Worm (Caenorhabditis elegans) whole organism, late embryonic: ENCODE data around the gene fbxc-12.

Source experiments
- C08G9.2 ChIP-seq: sonication (generic microtip); optimal IDR thresholded peaks from 2 replicates; lab custom pipeline; 2016; ENCODE audit warnings: mild to moderate bottlenecking, missing genetic modification characterization, moderate library complexity, missing compliant biosample characterization
- C38D4.7 ChIP-seq: fragments of 200-800 bp; sonication (Bioruptor generic); optimal IDR thresholded peaks from 2 replicates; lab custom pipeline; 2018; ENCODE audit warnings: mild to moderate bottlenecking, missing genetic modification characterization, moderate library complexity, missing compliant biosample characterization
- K02D7.2 ChIP-seq: sonication (generic microtip); optimal IDR thresholded peaks from 2 replicates; lab custom pipeline; 2017; ENCODE audit warnings: mild to moderate bottlenecking, missing genetic modification characterization, missing compliant biosample characterization
- K09A11.1 ChIP-seq: sonication (generic microtip); optimal IDR thresholded peaks from 2 replicates; lab custom pipeline; 2017; ENCODE audit warnings: antibody characterized with exemption, mild to moderate bottlenecking, missing genetic modification characterization, missing compliant biosample characterization; ENCODE audit not compliant: insufficient read depth
- T23F11.4 ChIP-seq: fragments of 200-800 bp; sonication (Bioruptor generic); optimal IDR thresholded peaks from 2 replicates; lab custom pipeline; 2018; ENCODE audit warnings: mild to moderate bottlenecking, missing genetic modification characterization, missing compliant biosample characterization
- ahr-1 ChIP-seq: sonication (generic microtip); optimal IDR thresholded peaks from 2 replicates; lab custom pipeline; 2016; ENCODE audit warnings: missing genetic modification characterization, missing compliant biosample characterization
- ceh-14 ChIP-seq: sonication (generic microtip); optimal IDR thresholded peaks from 2 replicates; lab custom pipeline; 2016; ENCODE audit warnings: missing genotype, missing genetic modification characterization, missing compliant biosample characterization
- ceh-24 ChIP-seq: sonication (generic microtip); optimal IDR thresholded peaks from 2 replicates; lab custom pipeline; 2016; ENCODE audit warnings: mild to moderate bottlenecking, missing genetic modification characterization, missing compliant biosample characterization
- ceh-31 ChIP-seq: sonication (generic microtip); optimal IDR thresholded peaks from 2 replicates; lab custom pipeline; 2016; ENCODE audit warnings: missing genetic modification characterization, missing compliant biosample characterization
- ceh-45 ChIP-seq: fragments of 200-800 bp; sonication (Bioruptor generic); IDR thresholded peaks from 2 replicates; pipeline ENCODE4 v1.3.6; 2022; ENCODE audit warnings: missing genetic modification reagents, missing genetic modification characterization, missing compliant biosample characterization
- ceh-48 ChIP-seq: sonication (generic microtip); optimal IDR thresholded peaks from 2 replicates; lab custom pipeline; 2016; ENCODE audit warnings: missing genetic modification characterization, inconsistent platforms, missing compliant biosample characterization
- che-1 ChIP-seq: sonication (generic microtip); optimal IDR thresholded peaks from 2 replicates; lab custom pipeline; 2016; ENCODE audit warnings: mild to moderate bottlenecking, missing genetic modification characterization, missing compliant biosample characterization
- dve-1 ChIP-seq: sonication (generic microtip); optimal IDR thresholded peaks from 2 replicates; lab custom pipeline; 2017; ENCODE audit warnings: antibody characterized with exemption, mild to moderate bottlenecking, missing genetic modification characterization, missing compliant biosample characterization
- fax-1 ChIP-seq: sonication (generic microtip); optimal IDR thresholded peaks from 2 replicates; lab custom pipeline; 2016; ENCODE audit warnings: missing genotype, missing genetic modification characterization, missing compliant biosample characterization
- gmeb-2 ChIP-seq: sonication (generic microtip); optimal IDR thresholded peaks from 2 replicates; lab custom pipeline; 2016; ENCODE audit warnings: missing genetic modification characterization, inconsistent platforms, missing compliant biosample characterization
- hlh-13 ChIP-seq: fragments of 200-800 bp; sonication (Bioruptor generic); optimal IDR thresholded peaks from 2 replicates; lab custom pipeline; 2018; ENCODE audit warnings: mild to moderate bottlenecking, missing genetic modification characterization, missing compliant biosample characterization
- hlh-15 ChIP-seq: sonication (generic microtip); optimal IDR thresholded peaks from 2 replicates; lab custom pipeline; 2016; ENCODE audit warnings: missing genetic modification characterization, missing compliant biosample characterization
- hlh-6 ChIP-seq: sonication (generic microtip); optimal IDR thresholded peaks from 2 replicates; lab custom pipeline; 2016; ENCODE audit warnings: missing genotype, missing genetic modification characterization, missing compliant biosample characterization
- lin-11 ChIP-seq: fragments of 200-800 bp; sonication (Bioruptor generic); optimal IDR thresholded peaks from 2 replicates; lab custom pipeline; 2018; ENCODE audit warnings: mild to moderate bottlenecking, missing genetic modification characterization, missing compliant biosample characterization
- madf-2 ChIP-seq: sonication (generic microtip); optimal IDR thresholded peaks from 2 replicates; lab custom pipeline; 2017; ENCODE audit warnings: missing genetic modification characterization, missing compliant biosample characterization
- nhr-11 ChIP-seq: fragments of 150-350 bp; optimal IDR thresholded peaks from 2 replicates; lab custom pipeline; 2014; ENCODE audit warnings: missing biosample characterization, missing genetic modification characterization
- nhr-232 ChIP-seq: sonication (generic microtip); optimal IDR thresholded peaks from 2 replicates; lab custom pipeline; 2016; ENCODE audit warnings: missing genetic modification characterization, missing compliant biosample characterization
- odd-2 ChIP-seq: sonication (generic microtip); optimal IDR thresholded peaks from 2 replicates; lab custom pipeline; 2017; ENCODE audit warnings: antibody characterized with exemption, mild to moderate bottlenecking, missing genetic modification characterization, missing compliant biosample characterization
- pag-3 ChIP-seq: sonication (generic microtip); optimal IDR thresholded peaks from 2 replicates; lab custom pipeline; 2016; ENCODE audit warnings: missing compliant biosample characterization, missing genetic modification characterization, borderline replicate concordance
- pat-9 ChIP-seq: fragments of 200-800 bp; sonication (Bioruptor generic); optimal IDR thresholded peaks from 2 replicates; lab custom pipeline; 2018; ENCODE audit warnings: mild to moderate bottlenecking, missing genetic modification characterization, moderate library complexity, missing compliant biosample characterization
- pax-1 ChIP-seq: fragments of 150-350 bp; optimal IDR thresholded peaks from 2 replicates; lab custom pipeline; 2014; ENCODE audit warnings: missing biosample characterization, missing genetic modification characterization
- pha-4 ChIP-seq: fragments of 150-350 bp; optimal IDR thresholded peaks from 2 replicates; lab custom pipeline; 2018; ENCODE audit warnings: missing biosample characterization, missing genetic modification reagents, missing genetic modification characterization
- ref-2 ChIP-seq: sonication (generic microtip); optimal IDR thresholded peaks from 2 replicates; lab custom pipeline; 2016; ENCODE audit warnings: missing genetic modification characterization, missing compliant biosample characterization
- rnt-1 ChIP-seq: sonication (generic microtip); optimal IDR thresholded peaks from 2 replicates; lab custom pipeline; 2016; ENCODE audit warnings: missing genetic modification characterization, missing compliant biosample characterization
- sox-2 ChIP-seq: fragments of 200-800 bp; sonication (Bioruptor generic); IDR thresholded peaks from 2 replicates; pipeline ENCODE4 v1.3.6; 2022; ENCODE audit warnings: missing genetic modification reagents, missing genetic modification characterization, missing compliant biosample characterization
- tbx-7 ChIP-seq: sonication (generic microtip); optimal IDR thresholded peaks from 2 replicates; lab custom pipeline; 2016; ENCODE audit warnings: missing genotype, missing genetic modification characterization, missing compliant biosample characterization
- unc-42 ChIP-seq: sonication (generic microtip); optimal IDR thresholded peaks from 2 replicates; lab custom pipeline; 2016; ENCODE audit warnings: missing genotype, missing genetic modification characterization, missing compliant biosample characterization
- zip-5 ChIP-seq: sonication (generic microtip); optimal IDR thresholded peaks from 2 replicates; lab custom pipeline; 2016; ENCODE audit warnings: missing genetic modification characterization, missing compliant biosample characterization

fbxc-12 gene

DNA sequence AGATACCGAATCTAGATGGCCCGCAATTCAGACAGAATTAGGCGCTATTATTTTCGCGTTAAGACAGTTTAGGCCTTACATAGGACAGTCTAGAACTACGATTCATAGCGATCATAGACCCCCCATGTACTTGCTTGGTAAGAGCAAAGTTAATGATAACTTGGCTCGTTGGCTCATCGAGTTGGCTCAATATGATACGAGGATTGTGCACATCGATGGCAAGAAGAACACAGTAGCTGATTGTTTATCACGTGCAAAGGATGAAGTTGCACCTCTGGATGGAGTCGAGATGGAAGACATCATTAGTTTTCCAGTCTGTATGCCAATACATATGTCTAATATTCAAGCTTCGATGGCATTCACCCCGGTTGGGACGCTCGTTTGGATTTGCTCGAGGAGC is 12.6 kb downstream of the fbxc-12 start:
- TF ChIP-seq che-1 (tag; lab: Kevin White, UChicago) (no peak), madf-2 (no peak), unc-42 (tag; lab: Kevin White, UChicago) (no peak), hlh-15 (tag; lab: Kevin White, UChicago) (no peak), lin-11 (tag; lab: Kevin White, UChicago) (no peak), ceh-24 (no peak), K09A11.1 (tag; lab: Kevin White, UChicago) (no peak), T23F11.4 (GFP tag; lab: Kevin White, UChicago) (no peak), pax-1 (tag; lab: Kevin White, UChicago) (no peak), sox-2 (GFP tag; lab: Robert Waterston, UW) (no peak)
- TF ChIP-seq, all 69 proteins: peak for 0

DNA sequence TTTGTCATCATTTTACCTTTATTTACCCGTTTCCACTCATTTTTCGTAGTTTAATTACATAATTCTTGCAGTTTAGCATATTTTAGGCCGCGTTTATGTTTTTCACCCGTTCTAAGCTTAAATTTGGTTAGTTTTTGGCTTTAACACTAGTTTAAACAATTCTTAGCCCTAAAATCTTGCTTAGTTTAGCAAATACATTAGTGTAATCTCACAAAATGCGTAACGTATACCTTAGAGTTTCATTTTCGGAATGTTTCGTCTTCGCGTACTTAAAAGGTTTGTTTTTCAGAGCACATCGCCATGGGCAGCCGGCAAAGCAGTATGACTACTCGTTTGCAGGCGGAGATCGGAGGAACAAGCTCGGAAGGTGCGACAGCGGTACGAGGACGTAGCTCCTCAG is 14.6 kb downstream of the fbxc-12 start, which contains the start of gene F58H7.5:
Gene F58H7.5 (plus strand): TSS at position 301 of the 400 bp plus-strand sequence.
- TF ChIP-seq tbx-7 (no peak), ceh-14 (tag; lab: Kevin White, UChicago) (no peak), pha-4 (tag; lab: Kevin White, UChicago) (no peak), C38D4.7 (GFP tag; lab: Kevin White, UChicago) (no peak), K02D7.2 (tag; lab: Kevin White, UChicago) (no peak), pag-3 (tag; lab: Kevin White, UChicago) (no peak), ceh-31 (tag; lab: Kevin White, UChicago) (no peak), C08G9.2 (tag; lab: Kevin White, UChicago) (no peak), ceh-45 (no peak), zip-5 (tag; lab: Kevin White, UChicago) (no peak), che-1 (tag; lab: Kevin White, UChicago) (no peak), sox-2 (GFP tag; lab: Robert Waterston, UW) (no peak), ref-2 (no peak), gmeb-2 (no peak), hlh-15 (tag; lab: Kevin White, UChicago) (no peak), hlh-13 (GFP tag; lab: Kevin White, UChicago) (no peak), rnt-1 (tag; lab: Kevin White, UChicago) (no peak), T23F11.4 (GFP tag; lab: Kevin White, UChicago) (no peak)
- TF ChIP-seq, all 69 proteins: peak for 0

DNA sequence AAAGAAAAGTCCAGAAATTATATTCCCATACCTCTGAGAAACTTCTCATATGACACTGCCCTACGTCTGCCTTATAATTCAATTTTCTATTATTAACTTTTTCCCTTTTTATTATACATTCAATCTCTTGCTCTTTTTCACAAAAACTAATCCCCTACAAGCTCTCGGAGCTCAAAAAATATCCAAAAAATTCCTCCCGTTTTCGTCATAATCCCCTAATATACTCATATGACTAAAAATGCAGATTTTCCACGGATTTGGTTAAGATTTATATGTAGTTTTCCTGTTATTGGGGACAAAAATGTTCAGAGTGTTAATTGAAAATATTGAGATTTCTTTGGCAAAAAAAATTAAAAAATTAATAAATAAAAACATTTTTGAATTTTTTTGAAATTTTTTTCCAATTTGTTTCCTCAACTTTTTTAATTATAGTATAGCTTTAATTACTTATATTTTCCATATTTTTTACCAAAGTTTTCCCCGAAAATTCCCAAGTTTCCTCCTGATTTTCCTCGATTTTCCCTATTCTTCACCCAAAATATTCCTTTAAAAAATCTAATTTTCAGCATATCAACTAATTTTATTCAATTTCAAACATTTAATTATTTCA is 19.4 kb downstream of the fbxc-12 start, which contains the start of gene lgc-30:
Gene lgc-30 (plus strand): TSS at position 560 of the 610 bp plus-strand sequence.
- TF ChIP-seq hlh-15 (tag; lab: Kevin White, UChicago) (no peak), ahr-1 (tag; lab: Kevin White, UChicago) (no peak), ceh-14 (tag; lab: Kevin White, UChicago) (no peak), tbx-7 (no peak), nhr-11 (tag; lab: Kevin White, UChicago) (no peak), fax-1 (tag; lab: Kevin White, UChicago) (no peak), dve-1 (no peak)

DNA sequence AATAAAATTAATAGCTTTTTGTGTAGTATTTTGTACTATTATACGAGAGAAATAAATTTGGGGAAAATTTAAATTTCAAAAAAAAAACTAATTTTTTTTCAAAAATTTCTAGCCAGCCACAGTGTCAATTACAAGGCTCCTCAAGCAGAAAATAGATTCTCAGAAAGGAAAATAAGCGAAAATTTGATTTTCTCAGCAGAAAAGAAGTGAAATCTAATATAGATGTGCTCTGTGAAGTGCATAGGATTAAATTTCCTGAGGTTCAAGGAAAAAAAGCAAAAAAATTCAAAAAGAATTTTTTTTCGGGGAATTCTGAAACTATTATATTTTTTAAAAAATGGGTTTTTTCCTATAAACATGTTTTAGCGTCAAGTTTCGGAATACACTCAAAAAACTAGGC is 22.4 kb downstream of the fbxc-12 start:
- peak; percentile 77 for TF ChIP-seq unc-42 (tag; lab: Kevin White, UChicago)
- no peak for TF ChIP-seq hlh-13 (GFP tag; lab: Kevin White, UChicago)

DNA sequence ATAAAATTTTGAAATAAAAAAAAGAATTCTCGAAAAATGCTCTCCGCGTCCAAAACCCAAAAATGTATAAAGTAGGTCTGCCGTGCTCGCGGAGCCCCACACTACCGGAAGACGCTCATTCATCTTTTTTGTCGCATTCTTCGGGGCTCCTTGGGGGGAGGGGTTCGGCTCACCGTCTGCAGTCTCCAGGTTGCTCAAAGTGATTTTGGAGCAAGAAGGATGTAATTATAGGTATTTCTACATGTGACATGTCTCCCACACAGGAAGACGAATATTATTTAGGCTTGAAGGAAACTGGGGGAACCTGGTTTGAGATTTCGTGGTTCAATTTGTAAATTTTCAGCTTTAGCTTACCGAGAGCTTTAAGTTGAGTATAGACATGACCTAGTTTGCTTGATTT is 30.7 kb downstream of the fbxc-12 start, which contains the start of gene F58H7.1:
Gene F58H7.1 (minus strand): TSS at position 101 of the 400 bp plus-strand sequence.
- TF ChIP-seq odd-2 (tag; lab: Kevin White, UChicago) (no peak), ceh-45 (no peak), nhr-232 (tag; lab: Kevin White, UChicago) (no peak), ref-2 (no peak), pat-9 (tag; lab: Kevin White, UChicago) (no peak), hlh-15 (tag; lab: Kevin White, UChicago) (no peak), ceh-48 (tag; lab: Kevin White, UChicago) (no peak), hlh-6 (tag; lab: Kevin White, UChicago) (no peak)
